Worm (Caenorhabditis elegans) whole organism, L4 larva: ENCODE data around the gene lron-1.

Experiments used
- D1046.2 ChIP-seq: fragments of 200-800 bp; sonication (Bioruptor generic); IDR thresholded peaks from 2 replicates; pipeline ENCODE4 v1.3.6; 2022; ENCODE audit warnings: missing genetic modification characterization, missing compliant biosample characterization
- F26F4.8 ChIP-seq: fragments of 200-800 bp; sonication (Bioruptor generic); conservative IDR thresholded peaks from 2 replicates; pipeline ENCODE4 v1.3.6; 2022; ENCODE audit warnings: missing genetic modification characterization, missing compliant biosample characterization
- F44E2.7 ChIP-seq: fragments of 200-800 bp; sonication (Bioruptor generic); IDR thresholded peaks from 2 replicates; pipeline ENCODE4 v2.1.2; 2022; ENCODE audit warnings: missing genetic modification characterization, missing compliant biosample characterization
- F49E8.2 ChIP-seq: sonication (generic microtip); optimal IDR thresholded peaks from 2 replicates; lab custom pipeline; 2016; ENCODE audit warnings: missing compliant biosample characterization, mild to moderate bottlenecking, missing genetic modification characterization, borderline replicate concordance
- R02D3.7 ChIP-seq: fragments of 150-350 bp; sonication (generic microtip); optimal IDR thresholded peaks from 3 replicates; lab custom pipeline; 2014; ENCODE audit warnings: missing biosample characterization, missing genetic modification characterization
- T26A8.4 ChIP-seq: fragments of 200-800 bp; sonication (Bioruptor generic); IDR thresholded peaks from 2 replicates; pipeline ENCODE4 v1.3.6; 2022; ENCODE audit warnings: missing genetic modification characterization, missing compliant biosample characterization
- Y48G9A.11 ChIP-seq: fragments of 200-800 bp; sonication (Bioruptor generic); IDR thresholded peaks from 2 replicates; pipeline ENCODE4 v1.3.6; 2022; ENCODE audit warnings: missing genetic modification reagents, missing genetic modification characterization, missing compliant biosample characterization
- Y75B8A.6 ChIP-seq: fragments of 200-800 bp; sonication (Bioruptor generic); IDR thresholded peaks from 2 replicates; pipeline ENCODE4 v1.3.6; 2022; ENCODE audit warnings: missing genetic modification reagents, missing genetic modification characterization, missing compliant biosample characterization
- ZK337.2 ChIP-seq: fragments of 200-800 bp; sonication (Bioruptor generic); IDR thresholded peaks from 2 replicates; pipeline ENCODE4 v1.3.6; 2022; ENCODE audit warnings: missing genetic modification reagents, missing genetic modification characterization, missing compliant biosample characterization
- ZK546.5 ChIP-seq, 2 experiments: sonication (generic microtip); optimal IDR thresholded peaks; 2 replicates each; lab custom pipeline; 2017; ENCODE audit warnings: missing biosample characterization in 2 of 2, missing genetic modification characterization in 2 of 2
- aha-1 ChIP-seq: fragments of 150-350 bp; peaks from one replicate; lab custom pipeline; 2014; ENCODE audit warnings: missing biosample characterization, missing genetic modification characterization
- attf-4 ChIP-seq: sonication (generic microtip); optimal IDR thresholded peaks from 3 replicates; lab custom pipeline; 2017; ENCODE audit warnings: missing biosample characterization, missing genetic modification characterization
- ceh-20 ChIP-seq: fragments of 200-800 bp; sonication (Bioruptor generic); IDR thresholded peaks from 2 replicates; pipeline ENCODE4 v1.3.6; 2022; ENCODE audit warnings: missing genetic modification reagents, missing genetic modification characterization, missing compliant biosample characterization
- ceh-28 ChIP-seq: fragments of 150-350 bp; optimal IDR thresholded peaks from 2 replicates; lab custom pipeline; 2014; ENCODE audit warnings: missing biosample characterization, missing genetic modification reagents, missing genetic modification characterization
- ceh-44 ChIP-seq: fragments of 200-800 bp; sonication (Bioruptor generic); IDR thresholded peaks from 2 replicates; pipeline ENCODE4 v1.3.6; 2022; ENCODE audit warnings: missing genetic modification reagents, missing genetic modification characterization, missing compliant biosample characterization
- ceh-82 ChIP-seq: sonication (generic microtip); optimal IDR thresholded peaks from 2 replicates; lab custom pipeline; 2017; ENCODE audit warnings: missing biosample characterization, missing genetic modification characterization
- ces-1 ChIP-seq: fragments of 150-350 bp; sonication (generic microtip); optimal IDR thresholded peaks from 4 replicates; lab custom pipeline; 2014; ENCODE audit warnings: missing biosample characterization, missing genetic modification reagents, missing genetic modification characterization
- cey-2 ChIP-seq: sonication (generic microtip); optimal IDR thresholded peaks from 3 replicates; lab custom pipeline; 2017; ENCODE audit warnings: missing genetic modification characterization, mild to moderate bottlenecking, missing compliant biosample characterization, antibody characterized with exemption, borderline replicate concordance; ENCODE audit not compliant: insufficient read depth
- daf-12 ChIP-seq: fragments of 150-350 bp; optimal IDR thresholded peaks from 2 replicates; lab custom pipeline; 2014; ENCODE audit warnings: missing biosample characterization, missing genetic modification reagents, missing genetic modification characterization
- daf-16 ChIP-seq, 3 experiments: sonication (generic microtip); optimal IDR thresholded peaks; 2 replicates each; lab custom pipeline; 2016 to 2017; ENCODE audit warnings: missing genetic modification characterization in 3 of 3, missing genetic modification reagents in 3 of 3, mild to moderate bottlenecking in 2 of 3, missing compliant biosample characterization in 2 of 3, missing biosample characterization in 1 of 3, moderate library complexity in 1 of 3
- daf-19 ChIP-seq: fragments of 200-800 bp; sonication (Bioruptor generic); conservative IDR thresholded peaks from 2 replicates; pipeline ENCODE4 v1.3.6; 2022; ENCODE audit warnings: missing genetic modification characterization, missing compliant biosample characterization
- dpl-1 ChIP-seq: fragments of 150-350 bp; optimal IDR thresholded peaks from 2 replicates; lab custom pipeline; 2014; ENCODE audit warnings: missing biosample characterization, missing genetic modification reagents, missing genetic modification characterization
- duxl-1 ChIP-seq: sonication (generic microtip); optimal IDR thresholded peaks from 2 replicates; lab custom pipeline; 2016; ENCODE audit warnings: mild to moderate bottlenecking, missing genetic modification characterization, moderate library complexity, missing compliant biosample characterization; ENCODE audit not compliant: poor library complexity
- egl-43 ChIP-seq: fragments of 200-800 bp; sonication (Bioruptor generic); IDR thresholded peaks from 2 replicates; pipeline ENCODE4 v1.3.6; 2022; ENCODE audit warnings: missing genetic modification reagents, missing genetic modification characterization, missing compliant biosample characterization
- fkh-10 ChIP-seq: fragments of 150-350 bp; optimal IDR thresholded peaks from 2 replicates; lab custom pipeline; 2014; ENCODE audit warnings: missing biosample characterization, missing genetic modification reagents, missing genetic modification characterization
- gei-8 ChIP-seq: fragments of 200-800 bp; sonication (Bioruptor generic); optimal IDR thresholded peaks from 2 replicates; lab custom pipeline; 2018; ENCODE audit warnings: mild to moderate bottlenecking, missing genetic modification characterization, missing compliant biosample characterization
- hif-1 ChIP-seq, 2 experiments: sonication (generic microtip); optimal IDR thresholded peaks; 2 replicates each; lab custom pipeline; 2016 to 2017; ENCODE audit warnings: missing compliant biosample characterization in 2 of 2, missing genetic modification characterization in 2 of 2, missing genetic modification reagents in 2 of 2, missing genotype in 2 of 2, mild to moderate bottlenecking in 1 of 2
- hlh-11 ChIP-seq: fragments of 200-800 bp; sonication (Bioruptor generic); optimal IDR thresholded peaks from 2 replicates; lab custom pipeline; 2018; ENCODE audit warnings: mild to moderate bottlenecking, missing genetic modification characterization, missing compliant biosample characterization
- lin-1 ChIP-seq: fragments of 200-800 bp; sonication (Bioruptor generic); IDR thresholded peaks from 2 replicates; pipeline ENCODE4 v1.3.6; 2022; ENCODE audit warnings: missing genetic modification reagents, missing genetic modification characterization, missing compliant biosample characterization
- lin-29 ChIP-seq: fragments of 200-800 bp; sonication (Bioruptor generic); IDR thresholded peaks from 2 replicates; pipeline ENCODE4 v1.3.6; 2022; ENCODE audit warnings: missing genetic modification reagents, missing genetic modification characterization, missing compliant biosample characterization
- madf-5 ChIP-seq, 2 experiments: fragments of 200-800 bp; sonication (Bioruptor generic); IDR thresholded peaks; 2 replicates each; pipeline ENCODE4 v1.3.6; 2022; ENCODE audit warnings: missing compliant biosample characterization in 2 of 2, missing genetic modification characterization in 2 of 2
- mdl-1 ChIP-seq, 2 experiments: fragments of 150-350 bp in 1 of 2; sonication (generic microtip) in 1 of 2; optimal IDR thresholded peaks; 2 replicates each; lab custom pipeline; 2014 to 2017; ENCODE audit warnings: missing biosample characterization in 2 of 2, missing genetic modification characterization in 2 of 2
- mxl-3 ChIP-seq: fragments of 200-800 bp; sonication (Bioruptor generic); optimal IDR thresholded peaks from 2 replicates; lab custom pipeline; 2018; ENCODE audit warnings: mild to moderate bottlenecking, missing genetic modification characterization, missing compliant biosample characterization
- nhr-102 ChIP-seq: sonication (generic microtip); optimal IDR thresholded peaks from 2 replicates; lab custom pipeline; 2016; ENCODE audit warnings: mild to moderate bottlenecking, missing genetic modification characterization, moderate library complexity, missing compliant biosample characterization
- nhr-11 ChIP-seq: fragments of 150-350 bp; optimal IDR thresholded peaks from 2 replicates; lab custom pipeline; 2014; ENCODE audit warnings: missing biosample characterization, missing genetic modification characterization
- nhr-111 ChIP-seq: fragments of 200-800 bp; sonication (Bioruptor generic); optimal IDR thresholded peaks from 2 replicates; lab custom pipeline; 2018; ENCODE audit warnings: mild to moderate bottlenecking, missing genetic modification characterization, missing compliant biosample characterization
- nhr-28 ChIP-seq: fragments of 150-350 bp; optimal IDR thresholded peaks from 2 replicates; lab custom pipeline; 2014; ENCODE audit warnings: missing biosample characterization, missing genetic modification characterization
- nhr-48 ChIP-seq: sonication (generic microtip); optimal IDR thresholded peaks from 2 replicates; lab custom pipeline; 2016; ENCODE audit warnings: mild to moderate bottlenecking, missing genetic modification characterization, missing compliant biosample characterization
- nhr-6 ChIP-seq: fragments of 150-350 bp; optimal IDR thresholded peaks from 2 replicates; lab custom pipeline; 2014; ENCODE audit warnings: missing biosample characterization, missing genetic modification characterization
- nhr-77 ChIP-seq: fragments of 150-350 bp; optimal IDR thresholded peaks from 2 replicates; lab custom pipeline; 2014; ENCODE audit warnings: missing biosample characterization, missing genetic modification characterization
- php-3 ChIP-seq: fragments of 200-800 bp; sonication (Bioruptor generic); IDR thresholded peaks from 2 replicates; pipeline ENCODE4 v1.3.6; 2022; ENCODE audit warnings: missing genetic modification reagents, missing genetic modification characterization, missing compliant biosample characterization
- pqm-1 ChIP-seq: sonication (generic microtip); optimal IDR thresholded peaks from 2 replicates; lab custom pipeline; 2017; ENCODE audit warnings: missing biosample characterization, missing genetic modification characterization
- rbr-2 ChIP-seq: sonication (generic microtip); optimal IDR thresholded peaks from 2 replicates; lab custom pipeline; 2016; ENCODE audit warnings: missing genotype, missing genetic modification characterization, missing compliant biosample characterization
- skn-1 ChIP-seq: fragments of 150-350 bp; optimal IDR thresholded peaks from 2 replicates; lab custom pipeline; 2014; ENCODE audit warnings: missing biosample characterization, missing genetic modification characterization
- snpc-1.2 ChIP-seq: fragments of 200-800 bp; sonication (Bioruptor generic); IDR thresholded peaks from 2 replicates; pipeline ENCODE4 v1.3.6; 2022; ENCODE audit warnings: missing genetic modification reagents, missing genetic modification characterization, missing compliant biosample characterization
- tag-97 ChIP-seq: fragments of 200-800 bp; sonication (Bioruptor generic); IDR thresholded peaks from 2 replicates; pipeline ENCODE4 v1.3.6; 2022; ENCODE audit warnings: missing genetic modification characterization, missing compliant biosample characterization
- tra-1 ChIP-seq: fragments of 200-800 bp; sonication (Bioruptor generic); IDR thresholded peaks from 2 replicates; pipeline ENCODE4 v1.3.6; 2022; ENCODE audit warnings: missing genetic modification reagents, missing genetic modification characterization, missing compliant biosample characterization
- unc-39 ChIP-seq: sonication (generic microtip); optimal IDR thresholded peaks from 2 replicates; lab custom pipeline; 2017; ENCODE audit warnings: missing biosample characterization, missing genetic modification characterization
- zfp-3 ChIP-seq: fragments of 200-800 bp; sonication (Bioruptor generic); conservative IDR thresholded peaks from 2 replicates; pipeline ENCODE4 v1.3.6; 2022; ENCODE audit warnings: missing genetic modification reagents, missing genetic modification characterization, missing compliant biosample characterization
- zip-11 ChIP-seq: fragments of 200-800 bp; sonication (Bioruptor generic); IDR thresholded peaks from 2 replicates; pipeline ENCODE4 v1.3.6; 2022; ENCODE audit warnings: missing genetic modification characterization, missing compliant biosample characterization
- zip-2 ChIP-seq: fragments of 150-350 bp; optimal IDR thresholded peaks from 2 replicates; lab custom pipeline; 2014; ENCODE audit warnings: missing biosample characterization, missing genetic modification characterization

lron-1 gene

DNA sequence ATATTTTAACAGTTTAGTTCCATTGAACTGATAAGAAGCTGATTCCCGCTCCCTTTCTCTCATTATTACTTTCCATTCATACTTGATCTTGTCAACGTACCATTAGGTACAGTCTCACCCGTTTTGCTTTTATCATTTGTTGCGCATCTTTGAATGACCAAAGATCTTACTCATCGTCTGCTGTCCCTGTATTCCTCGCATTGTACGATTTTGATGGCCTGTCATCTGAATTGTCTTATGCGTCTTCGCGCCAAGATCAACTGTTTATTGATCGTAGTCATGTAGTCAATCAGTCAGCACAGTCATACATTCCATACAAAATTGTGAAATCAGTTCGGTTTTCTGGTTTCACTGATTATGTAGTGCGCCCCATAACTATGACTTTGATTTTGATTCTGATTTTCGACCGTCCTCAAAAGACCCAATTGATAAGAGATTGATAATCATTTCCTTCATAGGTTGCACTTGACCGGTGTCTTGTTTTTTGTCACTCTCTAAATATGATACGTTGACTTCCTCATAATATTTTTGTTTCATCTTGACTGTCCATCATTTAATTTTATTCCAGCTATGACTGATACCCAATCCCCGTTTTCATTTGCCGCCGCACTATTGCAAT is 14.5 kb upstream of the lron-1 start, which contains the start of gene nhr-3:
nhr-3 (plus strand) TSS at position 569 of the 619 bp plus-strand sequence.
- TF ChIP-seq nhr-6 (tag; lab: Kevin White, UChicago) (peak; percentile 8), cey-2 (tag; lab: Kevin White, UChicago) (no peak), nhr-111 (GFP tag; lab: Kevin White, UChicago) (no peak), tra-1 (GFP tag; lab: Robert Waterston, UW) (no peak), R02D3.7 (no peak), snpc-1.2 (no peak), aha-1 (tag; lab: Kevin White, UChicago) (peak; percentile 58), gei-8 (GFP tag; lab: Kevin White, UChicago) (no peak), ceh-20 (GFP tag; lab: Robert Waterston, UW) (no peak), ZK337.2 (GFP tag; lab: Robert Waterston, UW) (no peak), daf-16 (GFP tag; optimal IDR thresholded peaks at IDR 0.05; lab: Kevin White, UChicago) (no peak), daf-16 (tag; optimal IDR thresholded peaks at IDR 0.05; lab: Kevin White, UChicago) (peak; percentile 48), mdl-1 (tag; optimal IDR thresholded peaks at IDR 0.05; lab: Kevin White, UChicago) (no peak), mxl-3 (no peak), lin-1 (GFP tag; lab: Robert Waterston, UW) (no peak), pqm-1 (tag; lab: Kevin White, UChicago) (peak; percentile 65), daf-12 (tag; lab: Kevin White, UChicago) (no peak), skn-1 (tag; lab: Kevin White, UChicago) (no peak), Y75B8A.6 (GFP tag; lab: Robert Waterston, UW) (no peak), F26F4.8 (GFP tag; lab: Robert Waterston, UW) (no peak), T26A8.4 (GFP tag; lab: Robert Waterston, UW) (no peak), duxl-1 (tag; lab: Kevin White, UChicago) (no peak), ceh-44 (no peak), dpl-1 (GFP tag; lab: Kevin White, UChicago) (no peak), nhr-48 (tag; lab: Kevin White, UChicago) (peak; percentile 36), nhr-77 (tag; lab: Kevin White, UChicago) (peak; percentile 38), nhr-11 (tag; lab: Kevin White, UChicago) (no peak), F44E2.7 (GFP tag; lab: Robert Waterston, UW) (no peak), D1046.2 (GFP tag; lab: Robert Waterston, UW) (no peak), daf-19 (GFP tag; lab: Robert Waterston, UW) (no peak), ZK546.5 (tag; optimal IDR thresholded peaks at IDR 0.05; lab: Kevin White, UChicago) (no peak), F49E8.2 (tag; lab: Kevin White, UChicago) (no peak), ceh-82 (tag; lab: Kevin White, UChicago) (no peak), Y48G9A.11 (GFP tag; lab: Robert Waterston, UW) (no peak), attf-4 (tag; lab: Kevin White, UChicago) (no peak), rbr-2 (no peak), egl-43 (no peak), ceh-28 (tag; lab: Kevin White, UChicago) (no peak), fkh-10 (GFP tag; lab: Kevin White, UChicago) (no peak), lin-29 (GFP tag; lab: Robert Waterston, UW) (no peak), hif-1 (tag; optimal IDR thresholded peaks at IDR 0.05; lab: Kevin White, UChicago) (peak in 1 of 2 experiments; percentile 9), nhr-102 (tag; lab: Kevin White, UChicago) (no peak), tag-97 (GFP tag; lab: Robert Waterston, UW) (no peak), nhr-28 (tag; lab: Kevin White, UChicago) (peak; percentile 93), hlh-11 (tag; lab: Kevin White, UChicago) (peak; percentile 56), unc-39 (tag; lab: Kevin White, UChicago) (no peak), php-3 (GFP tag; lab: Robert Waterston, UW) (no peak; the same call in 1 of the 2 replicates), ces-1 (GFP tag; lab: Kevin White, UChicago) (no peak), zfp-3 (GFP tag; lab: Robert Waterston, UW) (no peak), zip-11 (GFP tag; lab: Robert Waterston, UW) (no peak), zip-2 (tag; lab: Kevin White, UChicago) (no peak), madf-5 (GFP tag; IDR thresholded peaks at IDR 0.05; lab: Robert Waterston, UW) (no peak)
